Fruit fly (Drosophila melanogaster) whole organism, wandering third instar larva: ENCODE measurements around the gene ACXA.

Experiments used
- CG32264 ChIP-seq: fragments of 200-800 bp; sonication (Bioruptor generic); optimal IDR thresholded peaks from 2 replicates; lab custom pipeline; 2016; ENCODE audit warnings: missing biosample characterization, missing genetic modification characterization
- CG9705 ChIP-seq: fragments of 200-800 bp; sonication (Bioruptor generic); optimal IDR thresholded peaks from 2 replicates; lab custom pipeline; 2018; ENCODE audit warnings: missing biosample characterization, mild to moderate bottlenecking, missing genetic modification characterization
- Dfd ChIP-seq: fragments of >200 bp; optimal IDR thresholded peaks from 2 replicates; lab custom pipeline; 2017; ENCODE audit warnings: missing biosample characterization, missing genetic modification characterization
- Dif ChIP-seq: fragments of 200-275, 200-300 bp; sonication (Bioruptor generic); optimal IDR thresholded peaks from 2 replicates; lab custom pipeline; 2018; ENCODE audit warnings: missing biosample characterization, missing genetic modification characterization; ENCODE audit not compliant: partially characterized antibody
- N ChIP-seq: fragments of >200 bp; optimal IDR thresholded peaks from 2 replicates; lab custom pipeline; 2018; ENCODE audit warnings: missing biosample characterization, missing external identifiers, missing genetic modification characterization
- OdsH ChIP-seq: fragments of 200-800 bp; sonication (Bioruptor generic); optimal IDR thresholded peaks from 2 replicates; lab custom pipeline; 2016; ENCODE audit warnings: missing biosample characterization, mild to moderate bottlenecking, missing genetic modification characterization
- dmrt93B ChIP-seq: fragments of 200-800 bp; sonication (Bioruptor generic); optimal IDR thresholded peaks from 2 replicates; lab custom pipeline; 2018; ENCODE audit warnings: missing biosample characterization, mild to moderate bottlenecking, missing genetic modification characterization
- fru ChIP-seq: fragments of 200-800 bp; sonication (Bioruptor generic); optimal IDR thresholded peaks from 3 replicates; lab custom pipeline; 2016; ENCODE audit warnings: missing biosample characterization, mild to moderate bottlenecking, missing genetic modification characterization
- h ChIP-seq: fragments of 200-800 bp; sonication (Bioruptor generic); optimal IDR thresholded peaks from 3 replicates; lab custom pipeline; 2016; ENCODE audit warnings: missing biosample characterization, mild to moderate bottlenecking, missing genetic modification characterization
- psq ChIP-seq: fragments of 200-800 bp; sonication (Bioruptor generic); optimal IDR thresholded peaks from 3 replicates; lab custom pipeline; 2017; ENCODE audit warnings: missing biosample characterization, mild to moderate bottlenecking, missing genetic modification characterization, moderate library complexity

DNA sequence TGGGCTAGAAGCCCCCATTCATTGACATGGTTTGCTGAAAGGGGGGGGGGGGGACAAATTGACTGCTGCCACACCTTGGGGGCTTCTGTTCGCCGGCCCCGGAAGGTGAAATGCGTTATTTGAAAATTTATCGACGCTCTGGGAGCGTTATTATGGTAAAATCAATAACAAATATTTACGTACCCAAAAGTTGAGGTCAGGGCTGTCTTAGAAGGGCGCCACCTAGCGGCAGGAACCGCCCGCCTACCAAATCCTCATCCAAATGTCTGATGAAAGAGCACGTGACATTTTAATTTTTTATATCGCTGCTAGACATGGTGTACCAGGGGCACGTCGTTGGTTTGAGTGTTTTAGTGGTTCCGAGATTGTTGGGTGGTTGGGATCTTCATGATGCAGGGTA lies 40.5 kb upstream of the ACXA start:
- TF ChIP-seq OdsH, result no peak
- no peak for TF ChIP-seq CG9705 (GFP tag; lab: Kevin White, UChicago)
- TF ChIP-seq dmrt93B (GFP tag; lab: Kevin White, UChicago), result no peak
- TF ChIP-seq fru (GFP tag; lab: Kevin White, UChicago), result no peak
- TF ChIP-seq CG32264 (GFP tag; lab: Kevin White, UChicago), result no peak
- no peak for TF ChIP-seq Dfd (GFP tag; lab: Kevin White, UChicago)
- TF ChIP-seq h (GFP tag; lab: Kevin White, UChicago), result no peak
- no peak for TF ChIP-seq psq (GFP tag; lab: Kevin White, UChicago)
- no peak for TF ChIP-seq N
- TF ChIP-seq Dif (GFP tag; lab: Kevin White, UChicago), result no peak
